Fruit fly (Drosophila melanogaster) whole organism, prepupa: Measurements from ENCODE around the gene CG42671.

ENCODE experiments used
- CG6276 ChIP-seq: fragments of 200-800 bp; sonication (Bioruptor generic); optimal IDR thresholded peaks from 2 replicates; lab custom pipeline; 2017; ENCODE audit warnings: missing biosample characterization, mild to moderate bottlenecking, missing genetic modification characterization
- CG6792 ChIP-seq: fragments of 200-800 bp; sonication (Bioruptor generic); optimal IDR thresholded peaks from 3 replicates; lab custom pipeline; 2016; ENCODE audit warnings: missing biosample characterization, missing genetic modification characterization
- CG8319 ChIP-seq: fragments of 200-800 bp; sonication (Bioruptor generic); optimal IDR thresholded peaks from 3 replicates; lab custom pipeline; 2016; ENCODE audit warnings: missing biosample characterization, missing genetic modification characterization
- Sox14 ChIP-seq: fragments of 200-800 bp; sonication (Bioruptor generic); optimal IDR thresholded peaks from 3 replicates; lab custom pipeline; 2016; ENCODE audit warnings: missing biosample characterization, missing genetic modification characterization
- pdm3 ChIP-seq: fragments of 200-800 bp; sonication (Bioruptor generic); optimal IDR thresholded peaks from 3 replicates; lab custom pipeline; 2016; ENCODE audit warnings: missing biosample characterization, missing genetic modification characterization
- vri ChIP-seq: fragments of 200-800 bp; sonication (Bioruptor generic); optimal IDR thresholded peaks from 3 replicates; lab custom pipeline; 2016; ENCODE audit warnings: missing biosample characterization, mild to moderate bottlenecking, missing genetic modification characterization

DNA sequence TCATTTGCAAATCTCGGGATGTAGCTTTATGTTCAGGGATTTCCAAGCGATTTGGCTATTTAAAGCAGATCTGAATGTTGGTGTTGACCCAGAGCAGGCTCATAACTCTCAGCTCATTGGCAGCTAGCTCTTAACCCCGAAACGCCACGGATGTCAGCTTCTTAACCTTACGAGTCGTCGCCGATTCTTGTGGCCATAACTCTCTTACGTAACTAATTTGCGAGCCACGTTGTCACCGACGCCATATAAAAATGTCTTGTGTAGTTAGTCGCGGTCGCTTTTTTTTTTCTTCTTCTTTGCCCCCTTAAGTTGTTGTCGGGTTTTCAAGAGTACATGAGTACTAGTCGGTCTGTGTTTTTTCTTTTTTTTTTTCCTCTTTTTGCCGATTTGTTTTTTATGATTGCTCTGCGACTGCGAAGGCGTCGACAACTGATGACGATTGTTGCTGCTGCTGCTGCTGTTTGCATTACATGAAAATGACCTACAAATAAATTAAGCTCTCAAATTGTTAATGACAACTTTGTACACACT, 59.9 kb downstream of the CG42671 start:
- TF ChIP-seq CG8319 (GFP tag; lab: Kevin White, UChicago) (no peak), CG6792 (GFP tag; lab: Kevin White, UChicago) (no peak), vri (GFP tag; lab: Kevin White, UChicago) (no peak), CG6276 (GFP tag; lab: Kevin White, UChicago) (peak; percentile 54), pdm3 (GFP tag; lab: Kevin White, UChicago) (no peak), Sox14 (no peak)
